Worm (Caenorhabditis elegans) whole organism, L4/young adult: ENCODE results near the gene plep-1.

Experiments used
- dao-5 ChIP-seq: sonication (generic microtip); optimal IDR thresholded peaks from 2 replicates; lab custom pipeline; 2016; ENCODE audit warnings: missing genotype, missing genetic modification characterization, moderate library complexity, missing compliant biosample characterization
- him-1 ChIP-seq: sonication (generic microtip); optimal IDR thresholded peaks from 2 replicates; lab custom pipeline; 2016; ENCODE audit warnings: missing genotype, missing genetic modification reagents, missing genetic modification characterization, missing compliant biosample characterization

DNA sequence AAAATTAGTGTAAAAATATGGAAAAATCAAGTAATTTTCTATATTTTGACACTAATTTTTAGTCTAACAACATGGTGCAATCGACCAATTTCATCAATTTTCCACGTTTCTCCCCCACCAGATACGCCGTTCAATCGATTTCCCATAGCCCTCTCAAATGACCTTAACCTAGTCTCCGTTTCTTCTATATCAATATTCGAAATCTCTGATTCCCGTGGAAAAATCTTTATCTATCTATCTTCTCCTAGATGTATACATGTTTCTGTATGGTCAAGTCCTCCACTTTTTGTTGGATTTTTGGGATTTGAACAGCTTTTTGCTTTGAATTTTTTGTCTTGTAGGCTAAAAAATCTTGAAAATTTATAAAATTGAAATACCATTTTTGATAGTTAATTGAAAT, 17.8 kb downstream of the plep-1 start:
- no peak for TF ChIP-seq dao-5 (tag; lab: Kevin White, UChicago)
- TF ChIP-seq him-1 (tag; lab: Kevin White, UChicago): no peak
